Fruit fly (Drosophila melanogaster): Measurements from ENCODE around the gene PTPMT1.
A peak's percentile ranks its signal among the peaks of the same experiment; 100 is the strongest.

PTPMT1 gene

DNA sequence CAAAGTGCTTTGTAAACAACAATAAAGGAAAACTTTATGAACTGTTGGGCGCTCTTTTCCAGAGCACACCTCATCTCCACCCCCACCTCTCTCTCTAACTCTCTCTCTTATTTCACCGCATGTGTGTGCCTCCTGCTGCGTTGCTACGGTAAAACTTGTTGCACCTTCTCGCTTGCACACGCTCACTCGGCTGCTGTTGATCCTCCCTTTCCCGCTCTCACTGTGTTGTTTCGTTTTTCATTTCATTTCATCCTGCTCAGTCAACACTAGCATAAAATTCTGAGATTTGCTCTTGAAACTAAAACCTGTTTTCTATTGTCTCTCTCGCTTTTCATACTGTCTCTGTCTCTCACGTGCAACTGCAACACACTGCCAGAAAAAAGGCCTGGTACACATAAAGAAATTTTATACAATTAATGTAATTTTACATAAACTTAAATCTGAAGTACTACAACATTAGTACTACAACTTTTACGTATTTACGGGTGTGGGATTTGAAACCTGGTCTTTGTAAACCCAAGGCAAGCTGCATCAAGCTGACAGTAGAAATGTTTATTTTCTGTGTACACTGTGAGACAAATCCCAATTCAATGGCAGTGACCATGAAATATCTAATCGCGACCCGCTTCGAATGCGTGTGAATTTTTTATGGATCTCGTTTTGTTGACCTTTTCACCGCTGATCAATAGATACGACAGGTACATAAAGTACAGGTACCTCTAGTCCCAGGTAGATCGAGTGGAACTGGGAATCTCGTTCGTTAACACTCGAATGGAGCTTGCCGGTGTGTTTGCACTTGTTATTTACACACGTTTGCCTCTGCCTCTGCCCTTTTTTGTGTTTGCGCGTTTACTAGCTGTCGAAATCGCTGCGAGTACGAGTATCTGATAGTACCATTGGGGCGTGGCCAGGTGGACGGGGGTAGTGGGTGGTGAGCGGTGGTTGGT lies 24.6 kb downstream of the PTPMT1 start (continued):
- TF ChIP-seq CG6254 (GFP tag; optimal IDR thresholded peaks at IDR 0.05) (peak; percentile 94), ssp (GFP tag; IDR thresholded peaks at IDR 0.05) (peak; percentile 78), hb (GFP tag; IDR thresholded peaks at IDR 0.05; ENCODE audit: partially characterized antibody) (no peak), CG5953 (GFP tag; IDR thresholded peaks at IDR 0.05) (peak; percentile 71), CG10431 (GFP tag; optimal IDR thresholded peaks at IDR 0.05) (peak; percentile 75), Hand (GFP tag; optimal IDR thresholded peaks at IDR 0.05) (no peak), BEAF-32 (GFP tag; optimal IDR thresholded peaks at IDR 0.05) (no peak), CG13424 (tag; optimal IDR thresholded peaks at IDR 0.05) (peak; percentile 82), dan (GFP tag; IDR thresholded peaks at IDR 0.05) (peak; percentile 77; the same call in 1 of the 2 replicates), CG18619 (GFP tag; optimal IDR thresholded peaks at IDR 0.05) (peak; percentile 76), TFAM (GFP tag; optimal IDR thresholded peaks at IDR 0.05) (peak; percentile 61), scrt (GFP tag; optimal IDR thresholded peaks at IDR 0.05) (peak; percentile 63), CG42726 (GFP tag; IDR thresholded peaks at IDR 0.05; ENCODE audit: partially characterized antibody) (no peak), Lim3 (GFP tag; IDR thresholded peaks at IDR 0.05) (no peak), Camta (GFP tag; optimal IDR thresholded peaks at IDR 0.05) (peak; percentile 85), Oli (tag; optimal IDR thresholded peaks at IDR 0.05) (peak; percentile 92), CG11723 (GFP tag; optimal IDR thresholded peaks at IDR 0.05) (peak; percentile 79), wek (GFP tag; optimal IDR thresholded peaks at IDR 0.05) (peak; percentile 83), Ssrp (tag; optimal IDR thresholded peaks at IDR 0.05) (peak; percentile 94), CG34224 (GFP tag; IDR thresholded peaks at IDR 0.05; ENCODE audit: partially characterized antibody) (no peak), Dfd (GFP tag; optimal IDR thresholded peaks at IDR 0.05) (no peak), CG12391 (tag; optimal IDR thresholded peaks at IDR 0.05) (peak; percentile 94), Sry-β (GFP tag; optimal IDR thresholded peaks at IDR 0.05) (peak; percentile 71), ranshi (GFP tag; IDR thresholded peaks at IDR 0.05) (peak; percentile 73), CG13123 (GFP tag; optimal IDR thresholded peaks at IDR 0.05) (peak; percentile 77), CG16815 (GFP tag; optimal IDR thresholded peaks at IDR 0.05) (peak; percentile 91), wdn (GFP tag; IDR thresholded peaks at IDR 0.05) (no peak), Hmr (GFP tag; optimal IDR thresholded peaks at IDR 0.05) (peak; percentile 71), CG9727 (GFP tag; optimal IDR thresholded peaks at IDR 0.05) (peak; percentile 93), CG8290 (GFP tag; optimal IDR thresholded peaks at IDR 0.05) (peak; percentile 74), CG8290 (tag; optimal IDR thresholded peaks at IDR 0.05) (peak; percentile 79 to 89), CG17385 (GFP tag; optimal IDR thresholded peaks at IDR 0.05) (peak; percentile 80), CG7372 (GFP tag; IDR thresholded peaks at IDR 0.05) (peak; percentile 62; the same call in 1 of the 2 replicates), Rx (GFP tag; IDR thresholded peaks at IDR 0.05) (peak; percentile 79), Poxn (GFP tag; IDR thresholded peaks at IDR 0.05) (no peak), Nf-YB (GFP tag; optimal IDR thresholded peaks at IDR 0.05) (peak; percentile 64), nerfin-2 (GFP tag; IDR thresholded peaks at IDR 0.05; ENCODE audit: partially characterized antibody) (0 out of 2 replicates have a peak, but pooled peaks have one; percentile 22), pita (GFP tag; optimal IDR thresholded peaks at IDR 0.05) (no peak), onecut (GFP tag; IDR thresholded peaks at IDR 0.05) (peak; percentile 70), ems (GFP tag; optimal IDR thresholded peaks at IDR 0.05) (peak; percentile 73), Drgx (GFP tag; IDR thresholded peaks at IDR 0.05) (peak; percentile 88), sens-2 (GFP tag; IDR thresholded peaks at IDR 0.05) (peak; percentile 62), bcd (GFP tag; optimal IDR thresholded peaks at IDR 0.05) (peak; percentile 85), CG18764 (GFP tag; optimal IDR thresholded peaks at IDR 0.05) (peak; percentile 77), CG1832 (GFP tag; optimal IDR thresholded peaks at IDR 0.05) (peak; percentile 78), Dip3 (GFP tag; optimal IDR thresholded peaks at IDR 0.05) (peak; percentile 19), nerfin-1 (tag; optimal IDR thresholded peaks at IDR 0.05) (peak; percentile 82), slou (GFP tag; optimal IDR thresholded peaks at IDR 0.05) (peak; percentile 18)
